Worm (Caenorhabditis elegans): Measurements from ENCODE around the gene srw-107.

Gene srw-107

ce11 chrV:474516-474915 lies 46.9 kb downstream of the srw-107 start, which contains the start of gene nhr-99:
Gene nhr-99 (plus strand): TSS chrV:474778.
- peak; percentile 46 for TF ChIP-seq atf-7 (tag; optimal IDR thresholded peaks at IDR 0.05)
- TF ChIP-seq lin-40 (tag; optimal IDR thresholded peaks at IDR 0.05) = no peak
- peak; percentile 59 for TF ChIP-seq nhr-80 (tag; optimal IDR thresholded peaks at IDR 0.05)
- no peak for TF ChIP-seq let-526 (GFP tag; IDR thresholded peaks at IDR 0.05)

DNA sequence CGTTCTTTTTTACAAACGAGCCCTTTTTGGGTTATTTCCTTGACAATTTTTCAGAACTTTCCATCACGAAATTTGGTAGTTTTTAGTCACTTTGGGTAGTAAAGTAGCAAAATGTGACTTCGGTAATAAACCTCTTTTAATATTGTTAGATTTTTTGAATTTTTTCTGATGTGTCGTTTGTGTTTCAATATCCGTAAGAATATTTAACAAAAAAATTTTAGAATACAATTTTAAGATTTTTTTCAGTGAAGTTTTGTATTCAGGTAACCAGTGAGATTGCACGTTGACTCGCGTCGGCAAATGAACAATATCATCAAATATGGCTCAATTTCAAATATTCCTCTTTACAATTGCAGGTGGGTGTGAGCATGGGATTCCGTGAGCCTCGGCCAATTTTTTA lies 48.8 kb downstream of the srw-107 start, which contains the start of gene srt-31:
Gene srt-31 (plus strand): TSS at position 301 of the 400 bp plus-strand sequence.
- no peak for TF ChIP-seq hmg-20 (GFP tag; IDR thresholded peaks at IDR 0.05)
- TF ChIP-seq ets-4 (GFP tag; optimal IDR thresholded peaks at IDR 0.05) = no peak
- TF ChIP-seq let-526 (GFP tag; IDR thresholded peaks at IDR 0.05) = no peak
- TF ChIP-seq F22D6.2 (tag; optimal IDR thresholded peaks at IDR 0.05) = no peak
- TF ChIP-seq aptf-2 (GFP tag; conservative IDR thresholded peaks at IDR 0.05) = no peak
- TF ChIP-seq him-1 (tag; optimal IDR thresholded peaks at IDR 0.05) = no peak
- TF ChIP-seq ztf-25 (GFP tag; IDR thresholded peaks at IDR 0.05) = no peak
- TF ChIP-seq Y53G8AR.9 (GFP tag; conservative IDR thresholded peaks at IDR 0.05) = no peak

Measured in whole organism, young adult.